Worm (Caenorhabditis elegans): ENCODE results near the gene ZK418.11.

DNA sequence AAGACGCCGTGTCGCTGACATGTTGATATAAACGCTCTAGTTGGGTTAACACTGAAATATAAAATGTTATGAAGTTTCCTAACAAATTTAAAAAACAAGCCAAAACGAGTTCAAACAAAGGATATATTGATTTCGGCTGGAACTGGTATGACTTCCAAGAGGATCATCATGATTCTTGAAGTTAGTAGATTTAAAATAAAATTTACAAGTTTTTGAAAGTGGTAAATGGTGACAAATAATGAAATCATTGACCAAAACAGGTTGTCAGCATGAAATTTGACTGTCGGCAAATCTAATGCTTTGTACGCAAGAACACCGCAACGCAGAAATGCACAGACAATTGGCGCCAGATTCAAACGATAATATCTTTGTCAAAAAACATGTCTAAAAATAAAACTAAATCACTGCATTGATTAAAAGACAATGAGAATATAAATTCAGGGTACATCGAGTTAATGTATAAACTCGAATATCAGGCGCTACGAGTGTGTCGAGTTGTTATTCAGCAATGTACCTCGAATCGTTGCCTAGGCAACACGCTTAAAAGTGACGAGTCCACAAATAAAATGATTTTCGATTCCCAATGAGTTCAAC is 31.5 kb upstream of the ZK418.11 start, which contains the start of the genes ubc-18 and R01H2.8:
- no peak for TF ChIP-seq ceh-28 (tag; optimal IDR thresholded peaks at IDR 0.05)
- no peak for TF ChIP-seq fos-1 (tag; optimal IDR thresholded peaks at IDR 0.05)
- TF ChIP-seq mdl-1 (tag; optimal IDR thresholded peaks at IDR 0.05) = no peak
- no peak for TF ChIP-seq ztf-11 (tag; optimal IDR thresholded peaks at IDR 0.05)
- TF ChIP-seq nhr-102 (tag; optimal IDR thresholded peaks at IDR 0.05) = no peak
- no peak for TF ChIP-seq hlh-11 (tag; optimal IDR thresholded peaks at IDR 0.05)

All from whole organism, L4 larva.